Fruit fly (Drosophila melanogaster) whole organism, prepupa: ENCODE data around the gene slpr.

Source experiments
- CG10631 ChIP-seq: fragments of 200-800 bp; sonication (Bioruptor generic); optimal IDR thresholded peaks from 2 replicates; lab custom pipeline; 2016; ENCODE audit warnings: missing biosample characterization, missing genetic modification characterization
- CG10669 ChIP-seq: fragments of 200-800 bp; sonication (Bioruptor generic); optimal IDR thresholded peaks from 3 replicates; lab custom pipeline; 2018; ENCODE audit warnings: missing biosample characterization, mild to moderate bottlenecking, missing genetic modification characterization, moderate library complexity
- CG11294 ChIP-seq: fragments of 200-800 bp; sonication (Bioruptor generic); IDR thresholded peaks from 2 replicates; pipeline ENCODE4 v1.3.6; 2022; ENCODE audit warnings: missing biosample characterization, missing genetic modification characterization
- CG15336 ChIP-seq: fragments of 200-800 bp; sonication (Bioruptor generic); IDR thresholded peaks from 2 replicates; pipeline ENCODE4 v1.3.6; 2022; ENCODE audit warnings: missing biosample characterization, missing genetic modification characterization
- CG1621 ChIP-seq: fragments of 200-800 bp; sonication (Bioruptor generic); optimal IDR thresholded peaks from 3 replicates; lab custom pipeline; 2018; ENCODE audit warnings: missing biosample characterization, mild to moderate bottlenecking, missing genetic modification characterization
- CG16779 ChIP-seq: fragments of 200-800 bp; sonication (Bioruptor generic); optimal IDR thresholded peaks from 3 replicates; lab custom pipeline; 2017; ENCODE audit warnings: missing biosample characterization, mild to moderate bottlenecking, missing genetic modification characterization
- CG31627 ChIP-seq: fragments of 200-800 bp; sonication (Bioruptor generic); optimal IDR thresholded peaks from 3 replicates; lab custom pipeline; 2016; ENCODE audit warnings: missing biosample characterization, missing genetic modification characterization
- CG32006 ChIP-seq: fragments of 200-800 bp; sonication (Bioruptor generic); optimal IDR thresholded peaks from 3 replicates; lab custom pipeline; 2017; ENCODE audit warnings: missing biosample characterization, mild to moderate bottlenecking, missing genetic modification characterization
- CG34406 ChIP-seq: fragments of 200-800 bp; sonication (Bioruptor generic); optimal IDR thresholded peaks from 3 replicates; lab custom pipeline; 2016; ENCODE audit warnings: missing biosample characterization, missing genetic modification characterization
- CG4318 ChIP-seq: fragments of 200-800 bp; sonication (Bioruptor generic); optimal IDR thresholded peaks from 3 replicates; lab custom pipeline; 2017; ENCODE audit warnings: missing biosample characterization, mild to moderate bottlenecking, missing genetic modification characterization
- CG6163 ChIP-seq: fragments of 200-800 bp; sonication (Bioruptor generic); IDR thresholded peaks from 3 replicates; pipeline ENCODE4 v1.3.6; 2022; ENCODE audit warnings: missing biosample characterization, missing genetic modification characterization
- CG6276 ChIP-seq: fragments of 200-800 bp; sonication (Bioruptor generic); optimal IDR thresholded peaks from 2 replicates; lab custom pipeline; 2017; ENCODE audit warnings: missing biosample characterization, mild to moderate bottlenecking, missing genetic modification characterization
- CG6792 ChIP-seq: fragments of 200-800 bp; sonication (Bioruptor generic); optimal IDR thresholded peaks from 3 replicates; lab custom pipeline; 2016; ENCODE audit warnings: missing biosample characterization, missing genetic modification characterization
- CG6808 ChIP-seq: fragments of 200-800 bp; sonication (Bioruptor generic); optimal IDR thresholded peaks from 3 replicates; lab custom pipeline; 2017; ENCODE audit warnings: missing biosample characterization, missing genetic modification characterization, mild to moderate bottlenecking, moderate library complexity, missing genetic modification reagents
- CG7368 ChIP-seq: fragments of 200-800 bp; sonication (Bioruptor generic); optimal IDR thresholded peaks from 3 replicates; lab custom pipeline; 2016; ENCODE audit warnings: missing biosample characterization, missing genetic modification characterization
- CG8119 ChIP-seq: fragments of 200-800 bp; sonication (Bioruptor generic); IDR thresholded peaks from 3 replicates; pipeline ENCODE4 v1.3.6; 2022; ENCODE audit warnings: missing biosample characterization, missing genetic modification characterization
- CG8319 ChIP-seq: fragments of 200-800 bp; sonication (Bioruptor generic); optimal IDR thresholded peaks from 3 replicates; lab custom pipeline; 2016; ENCODE audit warnings: missing biosample characterization, missing genetic modification characterization
- CG9139 ChIP-seq: fragments of 200-800 bp; sonication (Bioruptor generic); optimal IDR thresholded peaks from 3 replicates; lab custom pipeline; 2017; ENCODE audit warnings: missing biosample characterization, mild to moderate bottlenecking, missing genetic modification characterization
- Eip93F ChIP-seq: fragments of 200-800 bp; sonication (Bioruptor generic); optimal IDR thresholded peaks from 2 replicates; lab custom pipeline; 2016; ENCODE audit warnings: missing biosample characterization, mild to moderate bottlenecking, missing genetic modification characterization
- Ets21C ChIP-seq: fragments of 200-800 bp; sonication (Bioruptor generic); optimal IDR thresholded peaks from 3 replicates; lab custom pipeline; 2016; ENCODE audit warnings: missing biosample characterization, missing genetic modification characterization
- Hr38 ChIP-seq: sonication (Bioruptor generic); optimal IDR thresholded peaks from 2 replicates; lab custom pipeline; 2016; ENCODE audit warnings: missing biosample characterization, missing genetic modification characterization
- Hr39 ChIP-seq: fragments of 200-800 bp; sonication (Bioruptor generic); optimal IDR thresholded peaks from 2 replicates; lab custom pipeline; 2016; ENCODE audit warnings: missing biosample characterization, missing genetic modification characterization
- Hr4 ChIP-seq: fragments of 200-800 bp; sonication (Bioruptor generic); optimal IDR thresholded peaks from 3 replicates; lab custom pipeline; 2016; ENCODE audit warnings: missing biosample characterization, missing genetic modification characterization
- Lpt ChIP-seq: fragments of 200-800 bp; sonication (Bioruptor generic); optimal IDR thresholded peaks from 3 replicates; lab custom pipeline; 2016; ENCODE audit warnings: missing biosample characterization, missing genetic modification characterization
- Met ChIP-seq: fragments of 200-800 bp; sonication (Bioruptor generic); optimal IDR thresholded peaks from 3 replicates; lab custom pipeline; 2016; ENCODE audit warnings: missing biosample characterization, missing genetic modification characterization
- OdsH ChIP-seq: fragments of 200-800 bp; sonication (Bioruptor generic); optimal IDR thresholded peaks from 3 replicates; lab custom pipeline; 2016; ENCODE audit warnings: missing biosample characterization, missing genetic modification characterization
- Sox102F ChIP-seq: fragments of 200-800 bp; sonication (Bioruptor generic); optimal IDR thresholded peaks from 2 replicates; lab custom pipeline; 2016; ENCODE audit warnings: missing biosample characterization, mild to moderate bottlenecking, missing genetic modification characterization
- Sox14 ChIP-seq: fragments of 200-800 bp; sonication (Bioruptor generic); optimal IDR thresholded peaks from 3 replicates; lab custom pipeline; 2016; ENCODE audit warnings: missing biosample characterization, missing genetic modification characterization
- achi ChIP-seq: fragments of 200-800 bp; sonication (Bioruptor generic); optimal IDR thresholded peaks from 3 replicates; lab custom pipeline; 2016; ENCODE audit warnings: missing biosample characterization, missing genetic modification characterization
- cyc ChIP-seq: fragments of 200-800 bp; sonication (Bioruptor generic); optimal IDR thresholded peaks from 3 replicates; lab custom pipeline; 2016; ENCODE audit warnings: missing biosample characterization, missing genetic modification characterization
- dac ChIP-seq: fragments of 200-800 bp; sonication (Bioruptor generic); optimal IDR thresholded peaks from 2 replicates; lab custom pipeline; 2017; ENCODE audit warnings: missing biosample characterization, mild to moderate bottlenecking, missing genetic modification characterization
- dsx ChIP-seq: fragments of 200-800 bp; optimal IDR thresholded peaks from 3 replicates; lab custom pipeline; 2019; ENCODE audit warnings: missing biosample characterization, mild to moderate bottlenecking, missing genetic modification characterization, moderate library complexity; ENCODE audit not compliant: poor library complexity, severe bottlenecking
- eg ChIP-seq: fragments of 200-800 bp; sonication (Bioruptor generic); IDR thresholded peaks from 3 replicates; pipeline ENCODE4 v1.3.6; 2022; ENCODE audit warnings: missing biosample characterization, missing genetic modification characterization
- esn ChIP-seq: fragments of 200-800 bp; sonication (Bioruptor generic); optimal IDR thresholded peaks from 2 replicates; lab custom pipeline; 2016; ENCODE audit warnings: missing biosample characterization, mild to moderate bottlenecking, missing genetic modification characterization, moderate library complexity
- fd59A ChIP-seq: fragments of 200-800 bp; sonication (Bioruptor generic); optimal IDR thresholded peaks from 2 replicates; lab custom pipeline; 2017; ENCODE audit warnings: missing biosample characterization, mild to moderate bottlenecking, missing genetic modification characterization, missing genetic modification reagents
- fkh ChIP-seq: fragments of 200-800 bp; sonication (Bioruptor generic); optimal IDR thresholded peaks from 3 replicates; lab custom pipeline; 2017; ENCODE audit warnings: missing biosample characterization, mild to moderate bottlenecking, missing genetic modification characterization, moderate library complexity
- lz ChIP-seq: fragments of 200-800 bp; sonication (Bioruptor generic); optimal IDR thresholded peaks from 3 replicates; lab custom pipeline; 2016; ENCODE audit warnings: missing biosample characterization, missing genetic modification characterization
- net ChIP-seq: fragments of 200-800 bp; sonication (Bioruptor generic); optimal IDR thresholded peaks from 3 replicates; lab custom pipeline; 2016; ENCODE audit warnings: missing biosample characterization, missing genetic modification characterization
- spab ChIP-seq: fragments of 200-800 bp; sonication (Bioruptor generic); optimal IDR thresholded peaks from 2 replicates; lab custom pipeline; 2017; ENCODE audit warnings: missing biosample characterization, mild to moderate bottlenecking, missing genetic modification characterization, missing genetic modification reagents
- ss ChIP-seq, 2 experiments: fragments of 200-800 bp; sonication (Bioruptor generic); optimal IDR thresholded peaks; 2 replicates in 1 of 2; 3 replicates in 1 of 2; lab custom pipeline; 2017 to 2018; ENCODE audit warnings: mild to moderate bottlenecking in 2 of 2, missing biosample characterization in 2 of 2, missing genetic modification characterization in 2 of 2, moderate library complexity in 1 of 2
- svp ChIP-seq: fragments of 200-800 bp; sonication (Bioruptor generic); peaks from one replicate; lab custom pipeline; 2016; ENCODE audit warnings: missing biosample characterization, missing genetic modification characterization
- vri ChIP-seq: fragments of 200-800 bp; sonication (Bioruptor generic); optimal IDR thresholded peaks from 3 replicates; lab custom pipeline; 2016; ENCODE audit warnings: missing biosample characterization, mild to moderate bottlenecking, missing genetic modification characterization

slpr gene

DNA sequence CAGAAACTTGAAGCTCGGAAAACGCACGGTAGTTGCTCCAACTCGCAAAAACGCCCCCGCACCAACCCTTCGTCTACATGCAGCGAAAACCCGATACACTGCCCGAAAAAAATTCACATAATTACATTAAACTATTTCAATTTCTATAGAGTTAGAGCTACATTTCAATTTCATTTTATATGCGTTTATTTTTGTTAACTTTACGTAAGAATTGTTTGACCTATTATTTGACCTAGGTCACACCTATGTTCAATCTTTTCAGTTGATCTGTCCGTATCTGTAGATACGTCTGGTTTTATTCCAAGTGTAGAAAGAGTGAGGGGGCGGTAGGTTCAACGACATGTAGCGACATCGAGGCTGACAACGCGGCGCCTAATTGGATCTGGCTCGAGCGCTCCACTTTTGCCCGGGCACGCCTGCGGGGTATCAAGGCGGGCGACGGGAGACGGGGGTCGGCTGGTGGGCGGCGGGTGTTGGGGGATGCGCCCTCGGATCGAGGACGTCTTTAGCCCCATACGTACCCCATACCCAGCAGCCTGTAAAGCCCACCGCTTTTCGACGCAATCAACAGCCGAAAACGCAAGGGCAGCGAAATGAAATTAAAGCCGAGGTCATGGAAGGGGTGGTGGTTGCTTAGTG is 25.9 kb upstream of the slpr start (continued):
- no peak for TF ChIP-seq CG34406 (GFP tag; lab: Kevin White, UChicago)
- TF ChIP-seq achi (GFP tag; lab: Kevin White, UChicago) = peak; percentile 18
- TF ChIP-seq esn (GFP tag; lab: Kevin White, UChicago) = peak; percentile 24
- peak; percentile 47; the same call in 1 of the 2 replicates for TF ChIP-seq CG11294
- no peak for TF ChIP-seq CG7368 (GFP tag; lab: Kevin White, UChicago)
- TF ChIP-seq ss (GFP tag; optimal IDR thresholded peaks at IDR 0.05; lab: Kevin White, UChicago) = peak in 1 of 2 experiments; percentile 12
- TF ChIP-seq fd59A = no peak
- TF ChIP-seq CG31627 (GFP tag; lab: Kevin White, UChicago) = peak; percentile 24
- TF ChIP-seq lz (GFP tag; lab: Kevin White, UChicago) = peak; percentile 21
- peak; percentile 53 for TF ChIP-seq CG32006
- TF ChIP-seq CG6276 = peak; percentile 35
- no peak for TF ChIP-seq spab (GFP tag; lab: Kevin White, UChicago)
- peak; percentile 66 for TF ChIP-seq svp (GFP tag; lab: Kevin White, UChicago)
- TF ChIP-seq Sox102F = no peak
- peak; percentile 40 for TF ChIP-seq Met (GFP tag; lab: Kevin White, UChicago)
- peak; percentile 32 for TF ChIP-seq Hr4 (GFP tag; lab: Kevin White, UChicago)
- no peak for TF ChIP-seq cyc (GFP tag; lab: Kevin White, UChicago)

DNA sequence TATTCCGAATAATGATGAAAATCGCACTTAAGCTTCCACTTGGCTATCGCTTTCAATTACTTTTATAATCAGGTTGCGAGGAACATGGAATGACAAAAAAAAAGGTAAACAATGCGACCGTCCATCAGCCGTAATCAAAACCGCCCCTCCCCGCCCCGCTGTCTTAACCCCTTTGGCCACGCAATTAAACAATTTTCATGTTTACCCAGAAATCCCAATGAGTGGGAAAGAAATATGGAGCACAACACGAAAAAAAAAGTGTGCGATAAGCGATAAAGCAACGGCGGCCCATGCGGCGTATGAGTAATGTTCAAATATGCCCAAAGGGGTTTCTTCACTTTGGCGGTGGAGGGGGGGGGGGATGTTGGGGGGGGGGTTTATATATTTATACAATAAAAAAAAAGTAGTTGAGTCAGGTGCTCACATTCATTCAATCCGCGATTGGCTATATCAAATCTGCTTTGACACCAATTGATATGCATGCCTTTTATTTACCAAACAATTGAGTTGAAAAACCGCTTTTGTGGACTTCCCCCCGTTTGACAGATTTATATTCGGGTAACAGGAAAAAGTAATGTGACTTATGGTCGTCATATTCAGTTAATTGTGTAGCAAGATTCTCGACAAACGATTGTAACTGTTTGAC is 22.1 kb upstream of the slpr start:
- TF ChIP-seq CG6163 (GFP tag; lab: Robert Waterston, UW) = 0 out of 3 replicates have a peak, but pooled peaks have one; percentile 28
- no peak for TF ChIP-seq Ets21C (GFP tag; lab: Kevin White, UChicago)
- no peak for TF ChIP-seq Eip93F (GFP tag; lab: Kevin White, UChicago)
- TF ChIP-seq CG1621 (tag; lab: Kevin White, UChicago) = no peak
- no peak for TF ChIP-seq Sox14 (GFP tag; lab: Kevin White, UChicago)
- TF ChIP-seq eg (GFP tag; lab: Robert Waterston, UW) = 0 out of 3 replicates have a peak, but pooled peaks have one; percentile 22
- TF ChIP-seq dsx (GFP tag; lab: Kevin White, UChicago) = no peak
- TF ChIP-seq fkh (GFP tag; lab: Kevin White, UChicago) = peak; percentile 96
- TF ChIP-seq vri (GFP tag; lab: Kevin White, UChicago) = peak; percentile 56
- no peak for TF ChIP-seq dac

- TF ChIP-seq CG9139 (peak; percentile 35), CG1621 (tag; lab: Kevin White, UChicago) (peak; percentile 68), CG15336 (GFP tag; lab: Robert Waterston, UW) (peak; percentile 82), CG10669 (GFP tag; lab: Kevin White, UChicago) (peak; percentile 64), CG10631 (peak; percentile 69), eg (GFP tag; lab: Robert Waterston, UW) (peak; percentile 85), Lpt (GFP tag; lab: Kevin White, UChicago) (peak; percentile 61), Hr39 (peak; percentile 76), CG8319 (GFP tag; lab: Kevin White, UChicago) (peak; percentile 44), CG16779 (tag; lab: Kevin White, UChicago) (peak; percentile 7), CG34406 (GFP tag; lab: Kevin White, UChicago) (peak; percentile 62), CG6163 (GFP tag; lab: Robert Waterston, UW) (peak; percentile 91), Sox102F (peak; percentile 65), Ets21C (GFP tag; lab: Kevin White, UChicago) (peak; percentile 62), CG32006 (peak; percentile 69), Hr38 (no peak), Hr4 (GFP tag; lab: Kevin White, UChicago) (peak; percentile 59), OdsH (peak; percentile 66), Sox14 (GFP tag; lab: Kevin White, UChicago) (peak; percentile 76), CG6808 (GFP tag; lab: Kevin White, UChicago) (peak; percentile 29), CG4318 (GFP tag; lab: Kevin White, UChicago) (peak; percentile 41), ss (GFP tag; optimal IDR thresholded peaks at IDR 0.05; lab: Kevin White, UChicago) (peak; percentile 36 to 39), CG8119 (peak; percentile 82), svp (GFP tag; lab: Kevin White, UChicago) (peak; percentile 88), fkh (GFP tag; lab: Kevin White, UChicago) (no peak), lz (GFP tag; lab: Kevin White, UChicago) (peak; percentile 70), dac (peak; percentile 31), net (GFP tag; lab: Kevin White, UChicago) (peak; percentile 13), vri (GFP tag; lab: Kevin White, UChicago) (peak; percentile 54), Eip93F (GFP tag; lab: Kevin White, UChicago) (peak; percentile 43), CG6792 (GFP tag; lab: Kevin White, UChicago) (peak; percentile 71)
Measured at dm6 chrX:8196598-8197228, 19.7 kb upstream of the slpr start.
